Worm (Caenorhabditis elegans) whole organism, L1 larva: ENCODE measurements around the gene cyp-37B1.

Source experiments
- C04F5.9 ChIP-seq: sonication (generic microtip); optimal IDR thresholded peaks from 2 replicates; lab custom pipeline; 2016; ENCODE audit warnings: missing genetic modification characterization, missing compliant biosample characterization
- Y116A8C.19 ChIP-seq: sonication (generic microtip); optimal IDR thresholded peaks from 2 replicates; lab custom pipeline; 2016; ENCODE audit warnings: missing compliant biosample characterization, missing genetic modification characterization, borderline replicate concordance
- alr-1 ChIP-seq: fragments of 200-800 bp; sonication (Bioruptor generic); optimal IDR thresholded peaks from 2 replicates; lab custom pipeline; 2018; ENCODE audit warnings: borderline replicate concordance, mild to moderate bottlenecking, missing genetic modification characterization, missing compliant biosample characterization
- aly-2 ChIP-seq: fragments of 150-350 bp; optimal IDR thresholded peaks from 2 replicates; lab custom pipeline; 2014; ENCODE audit warnings: missing biosample characterization, missing genetic modification characterization
- blmp-1 ChIP-seq: fragments of 150-350 bp; optimal IDR thresholded peaks from 2 replicates; lab custom pipeline; 2014; ENCODE audit warnings: missing biosample characterization, missing genetic modification characterization
- ceh-8 ChIP-seq: fragments of 200-800 bp; sonication (Bioruptor generic); optimal IDR thresholded peaks from 2 replicates; lab custom pipeline; 2018; ENCODE audit warnings: mild to moderate bottlenecking, missing genetic modification characterization, moderate library complexity, missing compliant biosample characterization
- ceh-82 ChIP-seq, 3 experiments: fragments of 150-350 bp in 1 of 3; sonication (generic microtip) in 2 of 3; optimal IDR thresholded peaks; 2 replicates each; lab custom pipeline; 2014 to 2017; ENCODE audit warnings: missing biosample characterization in 3 of 3, missing genetic modification characterization in 3 of 3
- ceh-88 ChIP-seq: fragments of 200-800 bp; sonication (Bioruptor generic); IDR thresholded peaks from 2 replicates; pipeline ENCODE4 v1.3.6; 2022; ENCODE audit warnings: missing genetic modification characterization, missing compliant biosample characterization
- ceh-90 ChIP-seq: sonication (generic microtip); optimal IDR thresholded peaks from 2 replicates; lab custom pipeline; 2016; ENCODE audit warnings: missing genetic modification characterization, missing compliant biosample characterization
- dsc-1 ChIP-seq: sonication (generic microtip); optimal IDR thresholded peaks from 2 replicates; lab custom pipeline; 2016; ENCODE audit warnings: mild to moderate bottlenecking, missing genetic modification characterization, missing compliant biosample characterization
- efl-3 ChIP-seq: fragments of 200-800 bp; sonication (Bioruptor generic); optimal IDR thresholded peaks from 2 replicates; lab custom pipeline; 2018; ENCODE audit warnings: mild to moderate bottlenecking, missing genetic modification characterization, missing compliant biosample characterization
- egl-13 ChIP-seq: sonication (generic microtip); optimal IDR thresholded peaks from 2 replicates; lab custom pipeline; 2016; ENCODE audit warnings: missing genotype, missing genetic modification reagents, missing genetic modification characterization, missing compliant biosample characterization
- egl-27 ChIP-seq, 2 experiments: fragments of 150-350 bp in 1 of 2; sonication (generic microtip); optimal IDR thresholded peaks; 3 replicates each; lab custom pipeline; 2017 to 2018; ENCODE audit warnings: missing biosample characterization in 2 of 2, missing genetic modification characterization in 2 of 2, missing genetic modification reagents in 2 of 2
- elt-3 ChIP-seq, 6 experiments: fragments of 150-350 bp in 1 of 6; sonication (generic microtip); optimal IDR thresholded peaks; 2 replicates each; lab custom pipeline; 2017 to 2018; ENCODE audit warnings: missing biosample characterization in 6 of 6, missing genetic modification characterization in 6 of 6, inconsistent platforms in 1 of 6
- hpl-2 ChIP-seq: fragments of 150-350 bp; optimal IDR thresholded peaks from 2 replicates; lab custom pipeline; 2014; ENCODE audit warnings: missing biosample characterization, missing genetic modification reagents, missing genetic modification characterization
- irx-1 ChIP-seq: sonication (generic microtip); optimal IDR thresholded peaks from 2 replicates; lab custom pipeline; 2016; ENCODE audit warnings: missing genetic modification characterization, missing compliant biosample characterization
- jun-1 ChIP-seq: fragments of 150-350 bp; optimal IDR thresholded peaks from 2 replicates; lab custom pipeline; 2014; ENCODE audit warnings: missing biosample characterization, missing genetic modification reagents, missing genetic modification characterization
- lin-13 ChIP-seq: fragments of 150-350 bp; optimal IDR thresholded peaks from 2 replicates; lab custom pipeline; 2014; ENCODE audit warnings: missing biosample characterization, missing genetic modification reagents, missing genetic modification characterization
- lin-39 ChIP-seq: fragments of 150-350 bp; optimal IDR thresholded peaks from 2 replicates; lab custom pipeline; 2014; ENCODE audit warnings: missing biosample characterization, missing genetic modification reagents, missing genetic modification characterization
- lir-3 ChIP-seq: sonication (generic microtip); optimal IDR thresholded peaks from 2 replicates; lab custom pipeline; 2016; ENCODE audit warnings: mild to moderate bottlenecking, missing genetic modification characterization, moderate library complexity, missing compliant biosample characterization; ENCODE audit not compliant: poor library complexity
- lsy-2 ChIP-seq, 2 experiments: fragments of 150-350 bp; optimal IDR thresholded peaks; 2 replicates each; lab custom pipeline; 2014; ENCODE audit warnings: missing biosample characterization in 2 of 2, missing genetic modification characterization in 2 of 2
- mef-2 ChIP-seq: fragments of 150-350 bp; optimal IDR thresholded peaks from 2 replicates; lab custom pipeline; 2014; ENCODE audit warnings: missing biosample characterization, missing genetic modification characterization
- nhr-12 ChIP-seq: sonication (generic microtip); optimal IDR thresholded peaks from 2 replicates; lab custom pipeline; 2017; ENCODE audit warnings: missing biosample characterization, missing genetic modification characterization
- nhr-19 ChIP-seq: fragments of 200-800 bp; sonication (Bioruptor generic); conservative IDR thresholded peaks from 2 replicates; pipeline ENCODE4 v1.3.6; 2022; ENCODE audit warnings: missing genetic modification characterization, missing compliant biosample characterization
- nhr-237 ChIP-seq: fragments of 150-350 bp; optimal IDR thresholded peaks from 2 replicates; lab custom pipeline; 2014; ENCODE audit warnings: missing biosample characterization, missing genetic modification characterization
- nhr-28 ChIP-seq: fragments of 150-350 bp; optimal IDR thresholded peaks from 2 replicates; lab custom pipeline; 2014; ENCODE audit warnings: missing biosample characterization, missing genetic modification characterization
- nhr-47 ChIP-seq: sonication (generic microtip); optimal IDR thresholded peaks from 2 replicates; lab custom pipeline; 2016; ENCODE audit warnings: mild to moderate bottlenecking, missing genetic modification characterization, moderate library complexity, missing compliant biosample characterization
- nhr-71 ChIP-seq: sonication (generic microtip); optimal IDR thresholded peaks from 2 replicates; lab custom pipeline; 2016; ENCODE audit warnings: mild to moderate bottlenecking, missing genetic modification characterization, moderate library complexity, missing compliant biosample characterization
- nhr-76 ChIP-seq: sonication (generic microtip); optimal IDR thresholded peaks from 2 replicates; lab custom pipeline; 2017; ENCODE audit warnings: missing biosample characterization, missing genetic modification characterization
- nhr-84 ChIP-seq: sonication (generic microtip); optimal IDR thresholded peaks from 2 replicates; lab custom pipeline; 2017; ENCODE audit warnings: missing biosample characterization, missing genetic modification characterization
- pax-3 ChIP-seq: fragments of 200-800 bp; sonication (Bioruptor generic); optimal IDR thresholded peaks from 2 replicates; lab custom pipeline; 2018; ENCODE audit warnings: mild to moderate bottlenecking, missing genetic modification characterization, moderate library complexity, missing compliant biosample characterization
- skn-1 ChIP-seq: fragments of 150-350 bp; optimal IDR thresholded peaks from 2 replicates; lab custom pipeline; 2014; ENCODE audit warnings: missing biosample characterization, missing genetic modification characterization
- snu-23 ChIP-seq: sonication (generic microtip); optimal IDR thresholded peaks from 2 replicates; lab custom pipeline; 2016; ENCODE audit warnings: missing genetic modification characterization, missing compliant biosample characterization
- sox-4 ChIP-seq: sonication (generic microtip); optimal IDR thresholded peaks from 2 replicates; lab custom pipeline; 2016; ENCODE audit warnings: missing genetic modification characterization, missing compliant biosample characterization
- sup-37 ChIP-seq: fragments of 200-800 bp; sonication (Bioruptor generic); optimal IDR thresholded peaks from 2 replicates; lab custom pipeline; 2018; ENCODE audit warnings: mild to moderate bottlenecking, missing genetic modification characterization, missing compliant biosample characterization
- swsn-7 ChIP-seq: sonication (generic microtip); optimal IDR thresholded peaks from 2 replicates; lab custom pipeline; 2016; ENCODE audit warnings: missing genetic modification characterization, missing compliant biosample characterization
- tlp-1 ChIP-seq: fragments of 150-350 bp; optimal IDR thresholded peaks from 2 replicates; lab custom pipeline; 2014; ENCODE audit warnings: missing biosample characterization, missing genetic modification characterization
- unc-62 ChIP-seq: fragments of 150-350 bp; optimal IDR thresholded peaks from 2 replicates; lab custom pipeline; 2014; ENCODE audit warnings: missing biosample characterization, missing genetic modification reagents, missing genetic modification characterization
- unc-86 ChIP-seq: sonication (generic microtip); optimal IDR thresholded peaks from 2 replicates; lab custom pipeline; 2016; ENCODE audit warnings: missing genetic modification characterization, missing compliant biosample characterization
- unc-98 ChIP-seq: fragments of 200-800 bp; sonication (Bioruptor generic); IDR thresholded peaks from 2 replicates; pipeline ENCODE4 v1.3.6; 2022; ENCODE audit warnings: missing genetic modification characterization, missing compliant biosample characterization
- vab-15 ChIP-seq: sonication (generic microtip); optimal IDR thresholded peaks from 2 replicates; lab custom pipeline; 2017; ENCODE audit warnings: missing genotype, mild to moderate bottlenecking, missing genetic modification characterization, missing compliant biosample characterization
- xbp-1 ChIP-seq: sonication (generic microtip); optimal IDR thresholded peaks from 2 replicates; lab custom pipeline; 2016; ENCODE audit warnings: missing genetic modification characterization, missing compliant biosample characterization
- zag-1 ChIP-seq: fragments of 150-350 bp; optimal IDR thresholded peaks from 2 replicates; lab custom pipeline; 2014; ENCODE audit warnings: missing biosample characterization, missing genetic modification characterization
- ztf-4 ChIP-seq: fragments of 150-350 bp; optimal IDR thresholded peaks from 2 replicates; lab custom pipeline; 2014; ENCODE audit warnings: missing biosample characterization, missing genetic modification characterization

The cyp-37B1 gene

DNA sequence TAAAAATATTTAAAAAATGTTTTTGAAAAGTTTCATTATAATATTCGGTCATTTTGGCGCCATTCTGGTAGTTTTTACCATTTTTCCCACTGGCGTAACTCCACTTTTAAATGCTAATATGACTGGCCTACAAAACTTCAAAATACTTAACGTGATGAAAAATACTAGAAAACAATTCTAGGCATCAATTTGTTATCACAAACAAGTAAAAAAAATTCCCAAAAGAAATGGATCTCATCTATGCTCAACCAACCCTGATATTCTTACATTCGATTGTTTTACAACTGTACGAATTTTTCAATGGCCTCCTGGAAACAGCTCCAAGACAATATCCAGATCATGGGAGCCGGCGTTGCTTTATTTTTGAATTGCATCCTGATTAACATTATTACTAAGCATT is 37.1 kb downstream of the cyp-37B1 start, which contains the start of gene str-214:
Gene str-214, plus strand, starts transcription at position 301 of the 400 bp plus-strand sequence.
- TF ChIP-seq unc-62: no peak
- no peak for TF ChIP-seq ceh-90
- TF ChIP-seq pax-3: no peak
- no peak for TF ChIP-seq sox-4 (tag; lab: Kevin White, UChicago)
- no peak for TF ChIP-seq nhr-237
- no peak for TF ChIP-seq lsy-2 (tag; optimal IDR thresholded peaks at IDR 0.05; lab: Kevin White, UChicago)
- TF ChIP-seq nhr-71: no peak
- no peak for TF ChIP-seq xbp-1
- no peak for TF ChIP-seq lir-3 (tag; lab: Kevin White, UChicago)
- TF ChIP-seq, all 84 proteins: peak for 0

DNA sequence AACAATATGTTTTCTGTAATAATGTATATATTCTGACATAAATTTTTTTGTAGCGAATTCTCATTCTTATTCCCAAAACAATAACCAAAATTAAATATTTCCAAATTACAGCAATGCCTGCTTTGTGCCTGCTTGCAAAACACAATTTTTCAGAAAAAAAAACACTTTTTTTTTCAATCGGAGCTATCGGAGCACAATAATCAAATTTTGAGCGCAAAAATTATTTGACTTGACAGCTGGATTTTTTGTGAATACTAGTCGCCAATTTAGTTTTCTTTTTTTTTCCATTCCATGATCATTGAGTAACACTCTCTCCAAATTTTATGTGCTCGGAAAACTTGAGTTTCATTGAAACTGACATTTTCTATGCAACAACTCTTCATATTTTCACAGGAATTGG is 39.3 kb downstream of the cyp-37B1 start, which contains the start of gene srh-180:
Gene srh-180, plus strand, starts transcription at position 301 of the 400 bp plus-strand sequence.
- TF ChIP-seq unc-62: no peak
- no peak for TF ChIP-seq Y116A8C.19 (tag; lab: Kevin White, UChicago)
- TF ChIP-seq lin-39: no peak
- TF ChIP-seq nhr-76 (tag; lab: Kevin White, UChicago): no peak
- no peak for TF ChIP-seq egl-27 (tag; optimal IDR thresholded peaks at IDR 0.05; lab: Kevin White, UChicago)
- TF ChIP-seq irx-1 (tag; lab: Kevin White, UChicago): no peak
- no peak for TF ChIP-seq mef-2 (tag; lab: Kevin White, UChicago)
- TF ChIP-seq unc-86: no peak
- TF ChIP-seq egl-13: no peak
- no peak for TF ChIP-seq lsy-2 (tag; optimal IDR thresholded peaks at IDR 0.05; lab: Kevin White, UChicago)

DNA sequence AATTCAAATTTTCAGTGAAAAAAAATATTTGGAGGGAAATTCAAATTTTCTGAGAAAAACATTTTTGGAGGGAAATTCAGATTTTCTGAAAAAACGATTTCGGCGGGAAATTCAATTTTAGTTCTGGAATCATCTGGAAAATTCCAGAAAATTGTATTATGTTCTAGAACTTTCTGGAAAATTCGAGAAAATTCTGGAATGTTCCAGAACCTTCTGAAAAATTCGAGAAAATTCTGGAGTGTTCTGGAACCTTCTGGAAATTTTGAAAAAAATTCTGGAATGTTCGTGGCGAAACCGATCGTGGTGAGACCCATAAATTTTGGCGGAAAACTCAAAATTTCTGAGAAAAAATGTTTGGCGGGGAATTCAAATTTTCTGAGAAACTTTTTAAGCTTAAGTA is 44.2 kb downstream of the cyp-37B1 start:
- TF ChIP-seq skn-1 (tag; lab: Kevin White, UChicago): no peak
- no peak for TF ChIP-seq ceh-88 (GFP tag; lab: Robert Waterston, UW)
- no peak for TF ChIP-seq ceh-8 (GFP tag; lab: Kevin White, UChicago)
- no peak for TF ChIP-seq lin-39
- no peak for TF ChIP-seq nhr-12
- no peak for TF ChIP-seq blmp-1 (tag; lab: Kevin White, UChicago)
- TF ChIP-seq vab-15: no peak
- no peak for TF ChIP-seq unc-86
- TF ChIP-seq C04F5.9 (tag; lab: Kevin White, UChicago): no peak
- TF ChIP-seq hpl-2: no peak
- TF ChIP-seq ceh-90: no peak
- no peak for TF ChIP-seq snu-23 (GFP tag; lab: Kevin White, UChicago)
- no peak for TF ChIP-seq nhr-28 (tag; lab: Kevin White, UChicago)
- TF ChIP-seq nhr-76 (tag; lab: Kevin White, UChicago): no peak
- TF ChIP-seq zag-1 (tag; lab: Kevin White, UChicago): no peak
- TF ChIP-seq nhr-19 (GFP tag; lab: Robert Waterston, UW): no peak
- TF ChIP-seq nhr-47 (tag; lab: Kevin White, UChicago): no peak

DNA sequence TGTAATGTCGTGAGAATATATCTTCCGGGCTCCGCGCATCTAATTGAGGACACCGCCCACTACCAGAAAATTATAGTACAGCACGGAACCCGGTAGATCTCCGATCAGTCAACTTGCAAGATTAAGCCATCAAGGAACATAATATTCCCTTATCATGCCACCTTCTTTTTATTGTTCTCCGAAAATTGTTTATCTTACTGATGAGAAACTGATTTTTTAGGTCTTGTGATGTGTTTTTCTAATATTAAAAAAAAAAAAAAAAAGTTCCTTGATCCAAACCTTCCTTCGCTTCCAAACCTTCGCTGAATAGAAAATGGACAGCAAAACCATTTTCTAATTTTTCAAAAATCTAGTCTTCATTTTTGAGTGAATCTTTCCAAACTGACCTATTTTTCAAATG is 50.9 kb downstream of the cyp-37B1 start, which contains the start of gene F57G8.7:
Gene F57G8.7, plus strand, starts transcription at position 301 of the 400 bp plus-strand sequence.
- no peak for TF ChIP-seq aly-2 (tag; lab: Kevin White, UChicago)
- TF ChIP-seq elt-3 (tag; optimal IDR thresholded peaks at IDR 0.05; lab: Kevin White, UChicago): no peak
- TF ChIP-seq lin-13 (GFP tag; lab: Kevin White, UChicago): no peak
- TF ChIP-seq alr-1 (tag; lab: Kevin White, UChicago): no peak
- no peak for TF ChIP-seq egl-27 (tag; optimal IDR thresholded peaks at IDR 0.05; lab: Kevin White, UChicago)
- no peak for TF ChIP-seq mef-2 (tag; lab: Kevin White, UChicago)
- no peak for TF ChIP-seq tlp-1 (tag; lab: Kevin White, UChicago)
- no peak for TF ChIP-seq swsn-7
- TF ChIP-seq ztf-4 (tag; lab: Kevin White, UChicago): no peak
- TF ChIP-seq dsc-1 (tag; lab: Kevin White, UChicago): no peak
- TF ChIP-seq nhr-84 (tag; lab: Kevin White, UChicago): no peak
- TF ChIP-seq efl-3 (GFP tag; lab: Kevin White, UChicago): no peak
- TF ChIP-seq unc-98 (GFP tag; lab: Robert Waterston, UW): no peak
- no peak for TF ChIP-seq nhr-47 (tag; lab: Kevin White, UChicago)
- no peak for TF ChIP-seq sup-37 (GFP tag; lab: Kevin White, UChicago)
- TF ChIP-seq ceh-82 (tag; optimal IDR thresholded peaks at IDR 0.05; lab: Kevin White, UChicago): no peak
- TF ChIP-seq nhr-76 (tag; lab: Kevin White, UChicago): no peak
- TF ChIP-seq jun-1 (tag; lab: Kevin White, UChicago): no peak
